Worm (Caenorhabditis elegans) whole organism, midembryonic: ENCODE data around the gene str-23.
A peak's percentile ranks its signal among the peaks of the same experiment; 100 is the strongest.
"Not testable (repeated sequence)": the region's sequence is repeated elsewhere in the genome, so short reads cannot be mapped to it uniquely, and the experiment has no call there.

Experiments used
- T22C8.4 ChIP-seq: fragments of 200-800 bp; sonication (Bioruptor generic); IDR thresholded peaks from 2 replicates; pipeline ENCODE4 v1.3.6; 2022; ENCODE audit warnings: missing genetic modification characterization, missing compliant biosample characterization
- cog-1 ChIP-seq: sonication (generic microtip); optimal IDR thresholded peaks from 2 replicates; lab custom pipeline; 2016; ENCODE audit warnings: missing genetic modification characterization, missing compliant biosample characterization
- flt-1 ChIP-seq: fragments of 200-800 bp; sonication (Bioruptor generic); IDR thresholded peaks from 2 replicates; pipeline ENCODE4 v1.3.6; 2022; ENCODE audit warnings: missing genetic modification characterization, missing compliant biosample characterization
- klf-2 ChIP-seq: fragments of 200-800 bp; sonication (Bioruptor generic); conservative IDR thresholded peaks from 2 replicates; pipeline ENCODE4 v1.3.6; 2022; ENCODE audit warnings: missing genetic modification reagents, missing genetic modification characterization, missing compliant biosample characterization
- med-1 ChIP-seq: sonication (generic microtip); optimal IDR thresholded peaks from 2 replicates; lab custom pipeline; 2017; ENCODE audit warnings: missing genetic modification characterization, mild to moderate bottlenecking, missing compliant biosample characterization, antibody characterized with exemption, missing genetic modification reagents; ENCODE audit not compliant: insufficient read depth
- ref-1 ChIP-seq: fragments of 200-800 bp; sonication (Bioruptor generic); conservative IDR thresholded peaks from 2 replicates; pipeline ENCODE4 v1.3.6; 2022; ENCODE audit warnings: missing genetic modification reagents, missing genetic modification characterization, missing compliant biosample characterization
- tab-1 ChIP-seq: fragments of 200-800 bp; sonication (Bioruptor generic); IDR thresholded peaks from 2 replicates; pipeline ENCODE4 v1.3.6; 2022; ENCODE audit warnings: missing genetic modification characterization, missing compliant biosample characterization
- ztf-23 ChIP-seq: fragments of 200-800 bp; sonication (Bioruptor generic); IDR thresholded peaks from 2 replicates; pipeline ENCODE4 v1.3.6; 2022; ENCODE audit warnings: missing genetic modification reagents, missing genetic modification characterization, missing compliant biosample characterization
- ztf-29 ChIP-seq: fragments of 200-800 bp; sonication (Bioruptor generic); IDR thresholded peaks from 2 replicates; pipeline ENCODE4 v1.3.6; 2022; ENCODE audit warnings: missing genetic modification reagents, missing genetic modification characterization, missing compliant biosample characterization

Gene str-23

DNA sequence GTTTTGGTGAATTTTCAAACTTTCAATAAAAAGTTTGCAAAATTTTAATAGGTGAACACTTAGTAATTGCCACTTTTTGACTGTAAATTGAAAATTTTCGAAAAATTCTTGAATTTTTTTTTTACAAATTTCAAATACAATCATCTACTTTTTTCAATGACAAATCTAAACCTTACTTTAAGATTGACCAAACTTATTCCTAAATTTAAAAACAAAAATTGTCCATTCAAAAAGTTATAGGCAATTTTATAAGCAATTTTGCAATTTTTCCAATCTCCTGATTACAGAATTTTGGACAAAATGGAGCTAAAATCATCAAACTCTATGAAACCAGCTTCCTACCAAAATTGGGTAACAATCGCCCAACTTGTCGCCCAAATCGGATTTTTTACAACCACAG lies at the start of gene str-23:
Gene str-23 (plus strand): TSS at position 301 of the 400 bp plus-strand sequence.
- TF ChIP-seq klf-2 (GFP tag; lab: Robert Waterston, UW), result no peak
- TF ChIP-seq ztf-23 (GFP tag; lab: Robert Waterston, UW), result no peak

DNA sequence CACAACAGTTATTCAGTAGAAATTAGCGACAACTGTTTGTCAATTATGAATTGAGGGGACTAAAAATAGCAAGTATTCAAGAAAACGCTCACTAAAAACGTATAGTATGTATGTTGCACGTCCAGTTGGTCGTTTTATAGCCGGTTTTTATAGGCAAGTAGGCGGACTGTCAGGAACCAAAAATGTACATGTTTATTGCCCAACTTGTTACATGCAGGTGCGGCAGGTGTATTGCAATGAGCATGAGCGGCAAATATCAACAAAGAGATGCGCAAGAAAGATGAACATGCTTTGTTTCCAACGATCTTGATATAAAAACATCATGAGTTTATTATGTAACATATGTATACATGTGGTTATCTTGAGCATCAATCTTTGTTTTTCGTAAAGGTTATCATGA lies 44.9 kb upstream of the str-23 start, which contains the start of gene B0391.14:
Gene B0391.14 (minus strand): TSS at position 101 of the 400 bp plus-strand sequence.
- not testable (repeated sequence) for TF ChIP-seq ztf-23, ztf-29, tab-1 (GFP tag; lab: Robert Waterston, UW)

DNA sequence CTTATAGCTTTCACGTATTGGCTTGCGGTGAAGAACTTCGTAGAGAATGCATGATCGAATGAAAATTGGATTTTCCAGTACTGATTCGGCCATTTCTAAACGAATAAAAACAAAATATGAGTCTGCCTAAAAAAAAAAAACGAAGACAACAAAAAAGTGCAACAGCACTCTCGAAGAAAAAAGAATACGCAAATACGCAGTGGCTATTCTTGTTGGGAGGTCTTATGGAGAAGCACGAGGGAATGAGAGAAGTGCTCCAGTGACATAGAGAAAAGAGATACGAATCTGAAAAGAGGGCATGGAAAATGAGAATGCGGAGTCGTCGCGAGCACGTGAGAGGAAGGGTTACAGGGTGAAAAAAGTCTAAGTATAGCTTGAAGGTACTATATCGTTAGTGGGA lies 42.4 kb upstream of the str-23 start, which contains the start of gene fbxa-152:
Gene fbxa-152 (minus strand): TSS at position 101 of the 400 bp plus-strand sequence.
- TF ChIP-seq ztf-23 (GFP tag; lab: Robert Waterston, UW), result no peak

DNA sequence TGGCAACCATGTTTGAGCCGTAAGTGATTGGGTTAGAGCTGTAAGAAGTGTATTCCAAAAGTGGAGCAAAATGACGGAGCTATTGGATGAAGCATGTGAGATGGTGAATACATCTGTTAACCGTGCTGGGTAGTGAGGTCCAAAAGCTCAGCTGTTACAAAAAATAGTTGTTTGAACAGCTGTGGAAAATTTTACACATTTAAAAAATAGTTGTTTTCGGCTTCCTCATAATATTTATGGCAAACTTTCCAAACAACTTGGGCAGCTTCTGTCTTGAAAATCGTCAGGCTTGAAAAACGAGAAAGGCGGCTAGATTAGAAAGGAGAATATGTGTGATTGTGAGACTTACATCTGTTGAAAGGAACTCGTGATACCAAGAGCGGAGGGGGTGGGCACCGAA lies 39.6 kb upstream of the str-23 start, which contains the start of gene fbxa-154:
Gene fbxa-154 (minus strand): TSS at position 101 of the 400 bp plus-strand sequence.
- TF ChIP-seq ref-1 (GFP tag; lab: Robert Waterston, UW) (no peak), klf-2 (GFP tag; lab: Robert Waterston, UW) (no peak)

DNA sequence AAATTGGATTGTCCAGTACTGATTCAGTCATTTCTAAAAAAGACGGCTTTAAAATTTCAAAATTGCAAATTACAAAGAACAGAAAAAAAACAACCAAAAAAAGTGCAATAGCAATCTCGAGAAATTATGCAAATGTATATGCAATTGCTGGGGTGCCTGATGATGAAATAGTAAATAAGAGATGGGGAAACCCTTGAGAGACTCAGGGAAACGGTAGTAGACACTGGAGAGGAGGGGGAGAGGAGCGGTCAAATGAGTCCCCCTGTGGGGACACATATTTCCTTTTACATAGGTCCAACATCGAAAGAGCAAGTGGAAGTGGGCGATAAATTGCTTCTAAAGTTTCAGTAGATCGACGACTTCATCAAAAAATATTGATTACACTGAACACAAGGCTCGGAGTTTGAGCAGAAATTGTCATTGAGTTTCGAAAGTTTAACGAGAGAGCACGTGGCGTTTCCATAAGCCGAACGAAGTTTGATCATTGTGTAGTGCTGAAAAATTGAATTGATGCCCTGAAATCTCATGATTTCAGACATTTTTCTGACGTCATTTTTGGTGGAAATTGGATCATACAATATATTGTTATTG lies 34.2 kb upstream of the str-23 start, which contains the start of the genes fbxa-153 and str-12:
Gene fbxa-153 (minus strand): TSS at position 35 of the 591 bp plus-strand sequence.
Gene str-12 (plus strand): TSS at position 541 of the 591 bp plus-strand sequence.
- TF ChIP-seq T22C8.4 (GFP tag; lab: Robert Waterston, UW) (no peak), flt-1 (peak; percentile 45), ztf-23 (GFP tag; lab: Robert Waterston, UW) (no peak), cog-1 (peak; percentile 22)

DNA sequence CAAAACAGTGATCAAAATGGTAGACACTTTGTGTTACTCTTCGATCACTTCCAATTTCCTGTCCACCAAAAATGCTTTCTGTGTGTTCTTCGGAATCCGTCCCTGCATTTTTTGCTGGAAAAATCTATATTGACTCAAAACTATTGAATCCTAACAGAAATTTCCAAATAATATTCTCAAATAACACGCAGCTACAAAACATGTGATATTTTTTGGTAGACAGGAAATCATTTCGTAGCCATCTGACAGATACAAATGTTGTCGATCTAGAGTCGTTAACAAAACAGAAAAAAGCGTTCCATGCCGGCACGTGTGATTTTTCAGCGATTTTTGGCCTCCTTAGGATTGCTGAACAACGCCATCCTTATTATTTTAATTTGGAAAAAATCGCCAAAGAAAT lies 31.8 kb upstream of the str-23 start, which contains the start of gene str-263:
Gene str-263 (plus strand): TSS at position 301 of the 400 bp plus-strand sequence.
- no peak for TF ChIP-seq klf-2 (GFP tag; lab: Robert Waterston, UW)
- no peak for TF ChIP-seq tab-1 (GFP tag; lab: Robert Waterston, UW)
- no peak for TF ChIP-seq flt-1
- no peak for TF ChIP-seq ztf-23 (GFP tag; lab: Robert Waterston, UW)
- TF ChIP-seq T22C8.4 (GFP tag; lab: Robert Waterston, UW), result no peak
- TF ChIP-seq cog-1, result no peak

DNA sequence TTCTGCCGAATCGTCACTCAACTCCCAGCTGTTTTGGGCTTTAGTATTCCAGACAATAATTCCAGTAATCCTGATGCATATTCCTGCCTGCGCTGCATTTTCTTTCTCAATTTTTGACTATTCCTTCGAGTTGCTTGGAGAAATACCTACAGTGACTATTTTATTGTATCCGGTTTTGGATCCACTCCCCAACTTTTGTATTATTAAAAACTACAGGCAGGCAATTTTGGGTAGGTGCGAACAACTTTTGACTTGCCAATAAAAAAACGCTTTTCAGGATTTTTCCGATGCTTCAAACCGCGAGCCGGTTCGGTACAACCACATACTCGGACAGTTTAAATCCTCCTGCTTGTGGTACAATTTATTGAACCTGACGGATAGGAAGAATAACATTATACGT lies 30.1 kb upstream of the str-23 start:
- TF ChIP-seq ref-1 (GFP tag; lab: Robert Waterston, UW) (no peak), flt-1 (no peak), cog-1 (no peak), tab-1 (GFP tag; lab: Robert Waterston, UW) (no peak), klf-2 (GFP tag; lab: Robert Waterston, UW) (no peak), ztf-29 (GFP tag; lab: Robert Waterston, UW) (no peak), T22C8.4 (GFP tag; lab: Robert Waterston, UW) (no peak), ztf-23 (GFP tag; lab: Robert Waterston, UW) (no peak), med-1 (GFP tag; lab: Kevin White, UChicago) (no peak)

DNA sequence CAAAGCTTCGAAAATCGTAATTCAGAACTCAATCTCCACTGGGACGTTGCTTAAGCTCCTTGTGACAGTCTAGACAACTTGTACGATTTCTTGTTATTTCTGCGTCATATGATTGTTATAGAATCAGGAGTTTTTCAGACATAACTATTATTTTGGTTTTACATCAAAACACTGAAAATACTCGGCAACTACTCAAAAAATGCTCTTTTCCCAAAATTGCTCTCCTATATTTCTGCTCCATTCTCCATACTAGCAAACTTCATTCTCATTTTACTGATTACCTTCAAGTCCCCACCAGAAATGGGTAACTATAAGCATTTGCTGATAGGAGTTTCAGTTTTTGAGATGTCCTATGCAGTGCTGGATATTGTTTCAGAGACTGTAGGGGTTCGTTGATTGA lies 23.2 kb upstream of the str-23 start, which contains the start of gene C55A1.1:
Gene C55A1.1 (plus strand): TSS at position 301 of the 400 bp plus-strand sequence.
- TF ChIP-seq ztf-23 (GFP tag; lab: Robert Waterston, UW) (no peak), T22C8.4 (GFP tag; lab: Robert Waterston, UW) (no peak)

DNA sequence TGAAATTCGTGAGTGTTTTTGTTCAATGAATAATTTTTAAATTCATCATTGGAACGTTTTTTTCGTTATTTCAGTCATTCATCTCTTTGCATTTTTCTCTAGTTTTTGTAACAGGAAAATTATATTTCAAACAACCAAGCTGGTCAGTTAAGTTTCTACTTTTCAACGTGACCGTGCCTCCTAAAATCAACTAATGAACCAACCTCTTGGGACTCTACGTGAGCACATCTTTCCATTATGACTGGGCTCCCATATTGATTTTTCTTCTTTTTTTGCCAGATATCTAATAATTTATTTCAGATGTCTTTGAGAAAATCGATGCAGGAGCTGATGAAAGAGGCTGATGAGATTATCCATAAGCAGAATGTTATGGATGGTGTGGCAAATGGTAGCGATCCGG lies 19.1 kb upstream of the str-23 start, which contains the start of gene C55A1.11:
Gene C55A1.11 (plus strand): TSS at position 301 of the 400 bp plus-strand sequence.
- TF ChIP-seq klf-2 (GFP tag; lab: Robert Waterston, UW) (no peak), med-1 (GFP tag; lab: Kevin White, UChicago) (no peak), cog-1 (no peak), tab-1 (GFP tag; lab: Robert Waterston, UW) (no peak), ztf-23 (GFP tag; lab: Robert Waterston, UW) (no peak), ref-1 (GFP tag; lab: Robert Waterston, UW) (no peak), ztf-29 (GFP tag; lab: Robert Waterston, UW) (no peak), T22C8.4 (GFP tag; lab: Robert Waterston, UW) (no peak), flt-1 (no peak)

DNA sequence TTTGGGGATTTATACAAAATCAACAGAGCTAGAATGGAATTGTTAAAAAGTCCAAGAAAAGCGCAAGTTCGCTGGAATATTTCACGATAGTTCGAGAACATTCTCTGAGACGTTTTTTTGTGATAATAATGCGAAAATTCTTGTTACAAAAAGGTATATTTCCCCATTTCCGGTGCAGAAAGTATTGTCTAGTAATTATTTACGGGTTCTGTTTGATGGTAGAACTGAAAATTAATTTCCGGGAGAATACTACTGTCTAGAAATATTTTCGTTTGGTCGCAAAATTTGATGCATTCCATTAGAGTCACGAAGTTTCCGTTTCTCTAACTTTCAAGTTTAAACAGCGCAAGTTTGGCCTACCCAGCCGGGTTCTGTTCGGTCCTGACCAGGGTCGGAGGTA lies 15.1 kb upstream of the str-23 start, which contains the start of gene str-248:
Gene str-248 (minus strand): TSS at position 101 of the 400 bp plus-strand sequence.
- no peak for TF ChIP-seq ztf-23 (GFP tag; lab: Robert Waterston, UW)
- no peak for TF ChIP-seq tab-1 (GFP tag; lab: Robert Waterston, UW)
- TF ChIP-seq T22C8.4 (GFP tag; lab: Robert Waterston, UW), result no peak
- no peak for TF ChIP-seq klf-2 (GFP tag; lab: Robert Waterston, UW)

DNA sequence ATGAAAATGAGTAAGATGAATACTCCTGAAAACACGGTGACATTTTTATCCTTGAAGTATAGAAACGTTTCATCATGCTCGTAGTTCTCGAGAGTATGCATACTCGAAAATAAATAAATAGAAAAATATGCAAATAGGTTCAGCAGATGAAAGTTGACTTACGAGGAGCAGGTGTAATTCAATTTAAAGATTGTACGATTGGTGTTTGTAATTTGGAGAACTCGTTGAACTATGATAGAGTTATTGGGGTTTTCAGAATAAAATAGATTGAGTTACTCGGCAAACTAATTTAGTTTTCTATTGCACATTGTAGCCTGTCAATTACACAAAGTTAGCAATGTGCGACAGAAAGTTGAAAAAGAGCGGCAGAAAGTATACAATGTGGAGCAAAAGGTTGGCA lies 5.8 kb upstream of the str-23 start, which contains the start of gene srz-44:
Gene srz-44 (minus strand): TSS at position 101 of the 400 bp plus-strand sequence.
- TF ChIP-seq klf-2 (GFP tag; lab: Robert Waterston, UW), result no peak
- TF ChIP-seq ref-1 (GFP tag; lab: Robert Waterston, UW), result no peak
- TF ChIP-seq tab-1 (GFP tag; lab: Robert Waterston, UW), result no peak
- TF ChIP-seq flt-1, result no peak
- no peak for TF ChIP-seq ztf-29 (GFP tag; lab: Robert Waterston, UW)
- TF ChIP-seq ztf-23 (GFP tag; lab: Robert Waterston, UW), result no peak
